Worm (Caenorhabditis elegans) whole organism, L2 larva: Measurements from ENCODE around the gene str-108.

ENCODE experiments used
- C34F6.9 ChIP-seq: fragments of 150-350 bp; optimal IDR thresholded peaks from 2 replicates; lab custom pipeline; 2014; ENCODE audit warnings: missing biosample characterization, missing genetic modification characterization
- F13H6.1 ChIP-seq: sonication (generic microtip); optimal IDR thresholded peaks from 2 replicates; lab custom pipeline; 2016; ENCODE audit warnings: missing genetic modification characterization, missing compliant biosample characterization
- R02D3.7 ChIP-seq: fragments of 150-350 bp; optimal IDR thresholded peaks from 2 replicates; lab custom pipeline; 2014; ENCODE audit warnings: missing biosample characterization, missing genetic modification characterization
- Y55F3AM.14 ChIP-seq: fragments of 200-800 bp; sonication (Bioruptor generic); optimal IDR thresholded peaks from 2 replicates; lab custom pipeline; 2018; ENCODE audit warnings: mild to moderate bottlenecking, missing genetic modification characterization, missing compliant biosample characterization
- alr-1 ChIP-seq: fragments of 150-350 bp; optimal IDR thresholded peaks from 2 replicates; lab custom pipeline; 2014; ENCODE audit warnings: missing biosample characterization, missing genetic modification characterization
- blmp-1 ChIP-seq: sonication (generic microtip); optimal IDR thresholded peaks from 2 replicates; lab custom pipeline; 2017; ENCODE audit warnings: missing genetic modification characterization, mild to moderate bottlenecking, missing compliant biosample characterization, antibody characterized with exemption, moderate library complexity; ENCODE audit not compliant: insufficient read depth
- ceh-82 ChIP-seq: fragments of 150-350 bp; optimal IDR thresholded peaks from 2 replicates; lab custom pipeline; 2014; ENCODE audit warnings: missing biosample characterization, missing genetic modification characterization
- crh-2 ChIP-seq: sonication (generic microtip); optimal IDR thresholded peaks from 2 replicates; lab custom pipeline; 2017; ENCODE audit warnings: missing biosample characterization, missing genetic modification characterization
- elt-1 ChIP-seq: fragments of 150-350 bp; optimal IDR thresholded peaks from 2 replicates; lab custom pipeline; 2014; ENCODE audit warnings: missing biosample characterization, missing genetic modification characterization
- fos-1 ChIP-seq: fragments of 150-350 bp; optimal IDR thresholded peaks from 2 replicates; lab custom pipeline; 2014; ENCODE audit warnings: missing biosample characterization, missing genetic modification characterization
- lin-11 ChIP-seq: fragments of 150-350 bp; sonication (generic microtip); optimal IDR thresholded peaks from 2 replicates; lab custom pipeline; 2014; ENCODE audit warnings: missing biosample characterization, missing genetic modification characterization, inconsistent platforms, mixed read lengths
- lin-13 ChIP-seq: fragments of 150-350 bp; optimal IDR thresholded peaks from 2 replicates; lab custom pipeline; 2014; ENCODE audit warnings: missing biosample characterization, missing genetic modification reagents, missing genetic modification characterization
- lin-39 ChIP-seq: fragments of 150-350 bp; optimal IDR thresholded peaks from 2 replicates; lab custom pipeline; 2014; ENCODE audit warnings: missing biosample characterization, missing genetic modification reagents, missing genetic modification characterization
- lsy-2 ChIP-seq, 2 experiments: fragments of 150-350 bp in 1 of 2; sonication (generic microtip) in 1 of 2; optimal IDR thresholded peaks; 2 replicates each; lab custom pipeline; 2014 to 2017; ENCODE audit warnings: missing biosample characterization in 2 of 2, missing genetic modification characterization in 2 of 2
- mab-5 ChIP-seq: fragments of 150-350 bp; optimal IDR thresholded peaks from 2 replicates; lab custom pipeline; 2014; ENCODE audit warnings: missing biosample characterization, missing genetic modification characterization
- mbf-1 ChIP-seq: sonication (generic microtip); optimal IDR thresholded peaks from 2 replicates; lab custom pipeline; 2017; ENCODE audit warnings: missing biosample characterization, missing genetic modification characterization
- mdl-1 ChIP-seq, 2 experiments: fragments of 150-350 bp in 1 of 2; sonication (generic microtip) in 1 of 2; optimal IDR thresholded peaks; 2 replicates each; lab custom pipeline; 2017; ENCODE audit warnings: missing biosample characterization in 2 of 2, missing genetic modification characterization in 2 of 2
- nhr-10 ChIP-seq: sonication (generic microtip); optimal IDR thresholded peaks from 2 replicates; lab custom pipeline; 2017; ENCODE audit warnings: missing biosample characterization, missing genetic modification characterization
- nhr-11 ChIP-seq: fragments of 150-350 bp; optimal IDR thresholded peaks from 2 replicates; lab custom pipeline; 2014; ENCODE audit warnings: missing biosample characterization, missing genetic modification characterization
- nhr-12 ChIP-seq: fragments of 150-350 bp; optimal IDR thresholded peaks from 2 replicates; lab custom pipeline; 2014; ENCODE audit warnings: missing biosample characterization, missing genetic modification characterization
- nhr-129 ChIP-seq: fragments of 150-350 bp; optimal IDR thresholded peaks from 2 replicates; lab custom pipeline; 2014; ENCODE audit warnings: missing biosample characterization, missing genetic modification characterization
- nhr-21 ChIP-seq: fragments of 150-350 bp; optimal IDR thresholded peaks from 2 replicates; lab custom pipeline; 2014; ENCODE audit warnings: missing biosample characterization, missing genetic modification characterization
- nhr-23 ChIP-seq: fragments of 150-350 bp; optimal IDR thresholded peaks from 2 replicates; lab custom pipeline; 2014; ENCODE audit warnings: missing biosample characterization, missing genetic modification reagents, missing genetic modification characterization
- nhr-237 ChIP-seq: fragments of 150-350 bp; optimal IDR thresholded peaks from 2 replicates; lab custom pipeline; 2014; ENCODE audit warnings: missing biosample characterization, missing genetic modification characterization
- nhr-25 ChIP-seq: fragments of 150-350 bp; sonication (generic microtip); optimal IDR thresholded peaks from 3 replicates; lab custom pipeline; 2014; ENCODE audit warnings: missing biosample characterization, missing genetic modification characterization
- nhr-6 ChIP-seq: fragments of 150-350 bp; optimal IDR thresholded peaks from 2 replicates; lab custom pipeline; 2014; ENCODE audit warnings: missing biosample characterization, missing genetic modification characterization
- nhr-77 ChIP-seq: fragments of 150-350 bp; optimal IDR thresholded peaks from 2 replicates; lab custom pipeline; 2014; ENCODE audit warnings: missing biosample characterization, missing genetic modification characterization
- sem-4 ChIP-seq: fragments of 150-350 bp; optimal IDR thresholded peaks from 2 replicates; lab custom pipeline; 2014; ENCODE audit warnings: missing biosample characterization, missing genetic modification reagents, missing genetic modification characterization
- skn-1 ChIP-seq: sonication (generic microtip); optimal IDR thresholded peaks from 2 replicates; lab custom pipeline; 2017; ENCODE audit warnings: missing biosample characterization, missing genetic modification characterization
- sma-9 ChIP-seq, 2 experiments: fragments of 150-350 bp in 1 of 2; sonication (generic microtip) in 1 of 2; optimal IDR thresholded peaks; 2 replicates each; lab custom pipeline; 2014 to 2016; ENCODE audit warnings: missing genetic modification characterization in 2 of 2, mild to moderate bottlenecking in 1 of 2, missing biosample characterization in 1 of 2, missing compliant biosample characterization in 1 of 2, missing genetic modification reagents in 1 of 2, moderate library complexity in 1 of 2
- snpc-4 ChIP-seq: fragments of 150-350 bp; optimal IDR thresholded peaks from 2 replicates; lab custom pipeline; 2014; ENCODE audit warnings: missing biosample characterization, missing genetic modification characterization
- unc-39 ChIP-seq: fragments of 150-350 bp; optimal IDR thresholded peaks from 2 replicates; lab custom pipeline; 2014; ENCODE audit warnings: missing biosample characterization, missing genetic modification characterization
- ztf-1 ChIP-seq: fragments of 200-800 bp; sonication (Bioruptor generic); conservative IDR thresholded peaks from 2 replicates; pipeline ENCODE4 v1.3.6; 2022; ENCODE audit warnings: missing genetic modification characterization, missing compliant biosample characterization
- ztf-11 ChIP-seq: sonication (generic microtip); optimal IDR thresholded peaks from 2 replicates; lab custom pipeline; 2017; ENCODE audit warnings: missing biosample characterization, missing genetic modification characterization
- ztf-4 ChIP-seq: fragments of 150-350 bp; optimal IDR thresholded peaks from 2 replicates; lab custom pipeline; 2014; ENCODE audit warnings: missing biosample characterization, missing genetic modification characterization

The str-108 gene

DNA sequence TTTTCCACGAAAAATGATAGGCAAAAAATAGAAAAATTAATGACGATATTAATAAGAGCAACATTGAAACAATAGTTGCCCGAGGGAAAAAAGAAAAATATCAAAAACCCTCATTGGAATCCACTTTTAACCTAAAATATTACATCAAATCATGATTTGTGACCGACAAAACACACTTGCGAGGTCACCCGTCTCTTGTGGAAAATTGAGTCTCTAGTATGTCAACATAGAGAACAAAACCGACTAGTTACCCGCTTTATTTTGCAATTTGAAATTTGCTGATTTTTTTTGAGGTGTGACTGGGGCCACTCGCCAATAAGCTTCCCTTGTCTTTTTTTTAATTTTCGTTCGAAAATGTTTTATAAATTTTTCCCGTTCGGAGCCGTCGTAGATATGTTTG, 9.7 kb downstream of the str-108 start, which contains the start of gene cyp-33D1:
Gene cyp-33D1 (minus strand): TSS at position 101 of the 400 bp plus-strand sequence.
- TF ChIP-seq sma-9 (GFP tag; optimal IDR thresholded peaks at IDR 0.05; lab: Kevin White, UChicago) (no peak), sma-9 (tag; optimal IDR thresholded peaks at IDR 0.05; lab: Kevin White, UChicago) (no peak), nhr-25 (tag; lab: Kevin White, UChicago) (no peak), F13H6.1 (no peak), blmp-1 (no peak), crh-2 (tag; lab: Kevin White, UChicago) (no peak), C34F6.9 (tag; lab: Kevin White, UChicago) (no peak), ztf-4 (tag; lab: Kevin White, UChicago) (no peak), nhr-12 (tag; lab: Kevin White, UChicago) (no peak), nhr-237 (no peak)

DNA sequence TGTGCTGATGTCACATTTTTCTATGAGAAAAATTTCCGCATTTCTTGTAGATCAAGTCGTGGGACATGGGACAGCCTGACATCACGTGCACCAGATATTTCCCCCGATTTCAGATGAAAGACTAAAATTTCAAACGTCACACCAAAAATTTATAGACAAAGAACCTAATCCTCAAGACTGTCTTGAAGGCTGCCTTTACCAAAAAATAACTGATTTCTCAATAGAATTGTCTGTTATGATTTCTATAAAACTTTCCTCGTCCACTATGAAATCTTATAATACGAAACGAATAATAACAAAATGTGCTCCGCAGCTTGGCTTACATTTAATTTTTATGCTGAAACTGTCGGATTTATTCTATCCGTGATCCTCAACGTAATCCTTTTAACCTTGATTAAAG, 14.3 kb downstream of the str-108 start, which contains the start of gene str-106:
Gene str-106 (plus strand): TSS at position 301 of the 400 bp plus-strand sequence.
- no peak for TF ChIP-seq nhr-129 (tag; lab: Kevin White, UChicago)
- no peak for TF ChIP-seq ztf-4 (tag; lab: Kevin White, UChicago)
- TF ChIP-seq snpc-4 (tag; lab: Kevin White, UChicago): no peak
- no peak for TF ChIP-seq lin-11 (tag; lab: Kevin White, UChicago)
- TF ChIP-seq blmp-1: no peak
- TF ChIP-seq Y55F3AM.14: no peak
- no peak for TF ChIP-seq F13H6.1
- no peak for TF ChIP-seq lin-39 (tag; lab: Kevin White, UChicago)
- no peak for TF ChIP-seq lin-13 (GFP tag; lab: Kevin White, UChicago)
- TF ChIP-seq ztf-11 (tag; lab: Kevin White, UChicago): no peak
- TF ChIP-seq mdl-1 (tag; optimal IDR thresholded peaks at IDR 0.05; lab: Kevin White, UChicago): no peak
- TF ChIP-seq nhr-11 (tag; lab: Kevin White, UChicago): no peak
- no peak for TF ChIP-seq skn-1 (tag; lab: Kevin White, UChicago)
- TF ChIP-seq ztf-1 (GFP tag; lab: Robert Waterston, UW): no peak
- TF ChIP-seq nhr-77 (tag; lab: Kevin White, UChicago): no peak

DNA sequence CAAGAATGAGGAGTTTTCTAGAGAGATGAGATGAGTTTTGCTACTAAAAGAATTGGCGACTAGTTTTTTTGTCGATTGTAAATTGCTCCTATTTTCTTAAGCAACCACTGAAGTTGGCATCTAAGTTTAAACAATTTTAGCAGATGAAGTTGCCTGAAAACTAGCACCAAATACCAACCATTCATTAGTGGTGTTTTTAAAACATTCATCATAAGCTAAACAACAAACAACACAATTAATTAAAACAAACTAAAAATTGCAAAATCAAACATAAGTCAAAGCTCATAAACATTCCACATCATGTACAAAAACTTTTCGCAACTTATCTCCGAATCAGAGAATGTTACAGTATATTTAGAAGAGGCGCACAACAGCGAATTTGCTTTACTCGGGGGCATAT, 16.1 kb downstream of the str-108 start, which contains the start of gene srz-13:
Gene srz-13 (plus strand): TSS at position 301 of the 400 bp plus-strand sequence.
- no peak for TF ChIP-seq blmp-1
- TF ChIP-seq ztf-11 (tag; lab: Kevin White, UChicago): no peak
- TF ChIP-seq mdl-1 (tag; optimal IDR thresholded peaks at IDR 0.05; lab: Kevin White, UChicago): no peak
- no peak for TF ChIP-seq ztf-1 (GFP tag; lab: Robert Waterston, UW)
- no peak for TF ChIP-seq sem-4 (tag; lab: Kevin White, UChicago)
- TF ChIP-seq elt-1 (tag; lab: Kevin White, UChicago): no peak
- TF ChIP-seq nhr-237: no peak
- no peak for TF ChIP-seq unc-39
- no peak for TF ChIP-seq F13H6.1
- no peak for TF ChIP-seq nhr-10 (tag; lab: Kevin White, UChicago)
- no peak for TF ChIP-seq mab-5 (tag; lab: Kevin White, UChicago)
- no peak for TF ChIP-seq nhr-6 (tag; lab: Kevin White, UChicago)
- no peak for TF ChIP-seq ztf-4 (tag; lab: Kevin White, UChicago)
- TF ChIP-seq sma-9 (GFP tag; optimal IDR thresholded peaks at IDR 0.05; lab: Kevin White, UChicago): no peak
- TF ChIP-seq sma-9 (tag; optimal IDR thresholded peaks at IDR 0.05; lab: Kevin White, UChicago): no peak
- TF ChIP-seq nhr-23 (tag; lab: Kevin White, UChicago): no peak

DNA sequence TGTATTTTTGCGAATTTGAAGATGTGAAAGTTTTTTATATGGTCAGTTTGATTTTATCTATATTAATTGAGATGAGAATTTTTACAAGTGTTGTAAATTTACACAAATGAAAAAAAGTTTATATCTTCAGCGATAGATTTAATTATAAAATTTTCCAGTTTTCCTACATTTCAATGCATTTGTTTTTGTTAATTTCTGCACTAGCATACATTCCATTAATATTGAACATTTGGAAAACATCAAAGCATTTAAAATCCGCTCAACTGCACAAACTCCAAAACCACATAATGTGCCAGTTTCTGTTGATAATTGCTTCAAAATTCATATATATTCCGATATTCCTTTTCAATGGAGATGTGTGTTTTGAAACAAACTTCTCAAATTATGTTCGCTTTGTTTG, 16.9 kb downstream of the str-108 start, which contains the start of gene srh-277:
Gene srh-277 (plus strand): TSS at position 301 of the 400 bp plus-strand sequence.
- TF ChIP-seq lin-13 (GFP tag; lab: Kevin White, UChicago): no peak
- TF ChIP-seq nhr-6 (tag; lab: Kevin White, UChicago): no peak
- TF ChIP-seq nhr-23 (tag; lab: Kevin White, UChicago): no peak
- TF ChIP-seq fos-1 (tag; lab: Kevin White, UChicago): no peak
- TF ChIP-seq skn-1 (tag; lab: Kevin White, UChicago): no peak
- TF ChIP-seq mbf-1 (tag; lab: Kevin White, UChicago): no peak
- TF ChIP-seq nhr-12 (tag; lab: Kevin White, UChicago): no peak
- TF ChIP-seq R02D3.7 (tag; lab: Kevin White, UChicago): no peak
- TF ChIP-seq ztf-4 (tag; lab: Kevin White, UChicago): no peak
- TF ChIP-seq nhr-21: no peak
- TF ChIP-seq elt-1 (tag; lab: Kevin White, UChicago): no peak
- TF ChIP-seq nhr-237: no peak
- no peak for TF ChIP-seq lsy-2 (tag; optimal IDR thresholded peaks at IDR 0.05; lab: Kevin White, UChicago)
- TF ChIP-seq lin-39 (tag; lab: Kevin White, UChicago): no peak
- no peak for TF ChIP-seq crh-2 (tag; lab: Kevin White, UChicago)
- TF ChIP-seq alr-1 (tag; lab: Kevin White, UChicago): no peak
- no peak for TF ChIP-seq ceh-82 (tag; lab: Kevin White, UChicago)
- TF ChIP-seq, all 48 proteins: peak for 0
